Worm (Caenorhabditis elegans) whole organism, L4 larva: ENCODE measurements around the gene alg-4.

Experiments used
- F37D6.2 ChIP-seq: sonication (generic microtip); optimal IDR thresholded peaks from 2 replicates; lab custom pipeline; 2016; ENCODE audit warnings: mild to moderate bottlenecking, missing genetic modification characterization, missing compliant biosample characterization
- F49E8.2 ChIP-seq: sonication (generic microtip); optimal IDR thresholded peaks from 2 replicates; lab custom pipeline; 2016; ENCODE audit warnings: missing compliant biosample characterization, mild to moderate bottlenecking, missing genetic modification characterization, borderline replicate concordance
- R02D3.7 ChIP-seq: fragments of 150-350 bp; sonication (generic microtip); optimal IDR thresholded peaks from 3 replicates; lab custom pipeline; 2014; ENCODE audit warnings: missing biosample characterization, missing genetic modification characterization
- T26A8.4 ChIP-seq: fragments of 200-800 bp; sonication (Bioruptor generic); IDR thresholded peaks from 2 replicates; pipeline ENCODE4 v1.3.6; 2022; ENCODE audit warnings: missing genetic modification characterization, missing compliant biosample characterization
- Y48G9A.11 ChIP-seq: fragments of 200-800 bp; sonication (Bioruptor generic); IDR thresholded peaks from 2 replicates; pipeline ENCODE4 v1.3.6; 2022; ENCODE audit warnings: missing genetic modification reagents, missing genetic modification characterization, missing compliant biosample characterization
- aly-2 ChIP-seq: sonication (generic microtip); optimal IDR thresholded peaks from 2 replicates; lab custom pipeline; 2018; ENCODE audit warnings: missing biosample characterization, missing genetic modification characterization
- ceh-28 ChIP-seq: fragments of 150-350 bp; optimal IDR thresholded peaks from 2 replicates; lab custom pipeline; 2014; ENCODE audit warnings: missing biosample characterization, missing genetic modification reagents, missing genetic modification characterization
- ceh-32 ChIP-seq: sonication (generic microtip); optimal IDR thresholded peaks from 2 replicates; lab custom pipeline; 2016; ENCODE audit warnings: mild to moderate bottlenecking, missing genetic modification characterization, missing compliant biosample characterization; ENCODE audit not compliant: poor library complexity
- ceh-62 ChIP-seq: sonication (generic microtip); optimal IDR thresholded peaks from 2 replicates; lab custom pipeline; 2017; ENCODE audit warnings: missing biosample characterization, missing genetic modification characterization
- ces-1 ChIP-seq: fragments of 150-350 bp; sonication (generic microtip); optimal IDR thresholded peaks from 4 replicates; lab custom pipeline; 2014; ENCODE audit warnings: missing biosample characterization, missing genetic modification reagents, missing genetic modification characterization
- cey-2 ChIP-seq: sonication (generic microtip); optimal IDR thresholded peaks from 3 replicates; lab custom pipeline; 2017; ENCODE audit warnings: missing genetic modification characterization, mild to moderate bottlenecking, missing compliant biosample characterization, antibody characterized with exemption, borderline replicate concordance; ENCODE audit not compliant: insufficient read depth
- daf-8 ChIP-seq: fragments of 200-800 bp; sonication (Bioruptor generic); IDR thresholded peaks from 2 replicates; pipeline ENCODE4 v1.3.6; 2022; ENCODE audit warnings: missing genetic modification characterization, missing compliant biosample characterization
- dmd-6 ChIP-seq: fragments of 200-800 bp; sonication (Bioruptor generic); IDR thresholded peaks from 2 replicates; pipeline ENCODE4 v1.3.6; 2022; ENCODE audit warnings: missing genetic modification reagents, missing genetic modification characterization, missing compliant biosample characterization
- dmd-9 ChIP-seq: fragments of 200-800 bp; sonication (Bioruptor generic); IDR thresholded peaks from 2 replicates; pipeline ENCODE4 v1.3.6; 2022; ENCODE audit warnings: missing genetic modification reagents, missing genetic modification characterization, missing compliant biosample characterization
- dpl-1 ChIP-seq: fragments of 150-350 bp; optimal IDR thresholded peaks from 2 replicates; lab custom pipeline; 2014; ENCODE audit warnings: missing biosample characterization, missing genetic modification reagents, missing genetic modification characterization
- egl-27 ChIP-seq: sonication (generic microtip); optimal IDR thresholded peaks from 3 replicates; lab custom pipeline; 2017; ENCODE audit warnings: missing biosample characterization, missing genetic modification reagents, missing genetic modification characterization
- egl-43 ChIP-seq: fragments of 200-800 bp; sonication (Bioruptor generic); IDR thresholded peaks from 2 replicates; pipeline ENCODE4 v1.3.6; 2022; ENCODE audit warnings: missing genetic modification reagents, missing genetic modification characterization, missing compliant biosample characterization
- fkh-10 ChIP-seq: fragments of 150-350 bp; optimal IDR thresholded peaks from 2 replicates; lab custom pipeline; 2014; ENCODE audit warnings: missing biosample characterization, missing genetic modification reagents, missing genetic modification characterization
- hif-1 ChIP-seq, 2 experiments: sonication (generic microtip); optimal IDR thresholded peaks; 2 replicates each; lab custom pipeline; 2016 to 2017; ENCODE audit warnings: missing compliant biosample characterization in 2 of 2, missing genetic modification characterization in 2 of 2, missing genetic modification reagents in 2 of 2, missing genotype in 2 of 2, mild to moderate bottlenecking in 1 of 2
- hlh-11 ChIP-seq: fragments of 200-800 bp; sonication (Bioruptor generic); optimal IDR thresholded peaks from 2 replicates; lab custom pipeline; 2018; ENCODE audit warnings: mild to moderate bottlenecking, missing genetic modification characterization, missing compliant biosample characterization
- hlh-30 ChIP-seq: sonication (generic microtip); optimal IDR thresholded peaks from 2 replicates; lab custom pipeline; 2017; ENCODE audit warnings: antibody characterized with exemption, mild to moderate bottlenecking, missing genetic modification characterization, missing compliant biosample characterization; ENCODE audit not compliant: insufficient read depth
- hmg-1.1 ChIP-seq: fragments of 200-800 bp; sonication (Bioruptor generic); IDR thresholded peaks from 2 replicates; pipeline ENCODE4 v1.3.6; 2022; ENCODE audit warnings: missing genetic modification reagents, missing genetic modification characterization, missing compliant biosample characterization
- lim-7 ChIP-seq: fragments of 200-800 bp; sonication (Bioruptor generic); IDR thresholded peaks from 2 replicates; pipeline ENCODE4 v1.3.6; 2022; ENCODE audit warnings: missing genetic modification characterization, missing compliant biosample characterization
- lin-13 ChIP-seq: fragments of 150-350 bp; optimal IDR thresholded peaks from 2 replicates; lab custom pipeline; 2014; ENCODE audit warnings: missing biosample characterization, missing genetic modification reagents, missing genetic modification characterization
- lsy-2 ChIP-seq, 2 experiments: fragments of 150-350 bp in 1 of 2; sonication (generic microtip) in 1 of 2; optimal IDR thresholded peaks; 2 replicates each; lab custom pipeline; 2014 to 2017; ENCODE audit warnings: missing biosample characterization in 2 of 2, missing genetic modification characterization in 2 of 2
- madf-5 ChIP-seq, 2 experiments: fragments of 200-800 bp; sonication (Bioruptor generic); IDR thresholded peaks; 2 replicates each; pipeline ENCODE4 v1.3.6; 2022; ENCODE audit warnings: missing compliant biosample characterization in 2 of 2, missing genetic modification characterization in 2 of 2
- mep-1 ChIP-seq: fragments of 150-350 bp; sonication (generic microtip); optimal IDR thresholded peaks from 3 replicates; lab custom pipeline; 2014; ENCODE audit warnings: missing biosample characterization, missing genetic modification characterization
- mes-2 ChIP-seq: sonication (generic microtip); optimal IDR thresholded peaks from 2 replicates; lab custom pipeline; 2016; ENCODE audit warnings: missing genotype, mild to moderate bottlenecking, missing genetic modification characterization, missing compliant biosample characterization; ENCODE audit not compliant: poor library complexity, severe bottlenecking
- mxl-3 ChIP-seq: fragments of 200-800 bp; sonication (Bioruptor generic); optimal IDR thresholded peaks from 2 replicates; lab custom pipeline; 2018; ENCODE audit warnings: mild to moderate bottlenecking, missing genetic modification characterization, missing compliant biosample characterization
- nhr-11 ChIP-seq: fragments of 150-350 bp; optimal IDR thresholded peaks from 2 replicates; lab custom pipeline; 2014; ENCODE audit warnings: missing biosample characterization, missing genetic modification characterization
- nhr-25 ChIP-seq: sonication (generic microtip); optimal IDR thresholded peaks from 2 replicates; lab custom pipeline; 2017; ENCODE audit warnings: missing genetic modification characterization, mild to moderate bottlenecking, missing compliant biosample characterization, antibody characterized with exemption, moderate library complexity, borderline replicate concordance; ENCODE audit not compliant: insufficient read depth
- nhr-42 ChIP-seq: fragments of 200-800 bp; sonication (Bioruptor generic); IDR thresholded peaks from 2 replicates; pipeline ENCODE4 v1.3.6; 2022; ENCODE audit warnings: missing genetic modification characterization, missing compliant biosample characterization
- nhr-6 ChIP-seq: fragments of 150-350 bp; optimal IDR thresholded peaks from 2 replicates; lab custom pipeline; 2014; ENCODE audit warnings: missing biosample characterization, missing genetic modification characterization
- rbr-2 ChIP-seq: sonication (generic microtip); optimal IDR thresholded peaks from 2 replicates; lab custom pipeline; 2016; ENCODE audit warnings: missing genotype, missing genetic modification characterization, missing compliant biosample characterization
- sdz-12 ChIP-seq: fragments of 200-800 bp; sonication (Bioruptor generic); optimal IDR thresholded peaks from 2 replicates; lab custom pipeline; 2018; ENCODE audit warnings: mild to moderate bottlenecking, missing genetic modification characterization, missing compliant biosample characterization
- spr-3 ChIP-seq: fragments of 200-800 bp; sonication (Bioruptor generic); optimal IDR thresholded peaks from 2 replicates; lab custom pipeline; 2018; ENCODE audit warnings: mild to moderate bottlenecking, missing genetic modification characterization, missing compliant biosample characterization
- tra-1 ChIP-seq: fragments of 200-800 bp; sonication (Bioruptor generic); IDR thresholded peaks from 2 replicates; pipeline ENCODE4 v1.3.6; 2022; ENCODE audit warnings: missing genetic modification reagents, missing genetic modification characterization, missing compliant biosample characterization
- unc-62 ChIP-seq, 3 experiments: fragments of 150-350 bp in 1 of 3; sonication (generic microtip); optimal IDR thresholded peaks in 2 of 3; peaks in 1 of 3; 1 replicate in 1 of 3; 2 replicates in 2 of 3; lab custom pipeline; 2014 to 2017; ENCODE audit warnings: missing biosample characterization in 3 of 3, missing genetic modification characterization in 3 of 3, missing genetic modification reagents in 3 of 3, missing genotype in 1 of 3
- zip-11 ChIP-seq: fragments of 200-800 bp; sonication (Bioruptor generic); IDR thresholded peaks from 2 replicates; pipeline ENCODE4 v1.3.6; 2022; ENCODE audit warnings: missing genetic modification characterization, missing compliant biosample characterization
- ztf-11 ChIP-seq: fragments of 150-350 bp; optimal IDR thresholded peaks from 2 replicates; lab custom pipeline; 2014; ENCODE audit warnings: missing biosample characterization, missing genetic modification characterization

Gene alg-4

DNA sequence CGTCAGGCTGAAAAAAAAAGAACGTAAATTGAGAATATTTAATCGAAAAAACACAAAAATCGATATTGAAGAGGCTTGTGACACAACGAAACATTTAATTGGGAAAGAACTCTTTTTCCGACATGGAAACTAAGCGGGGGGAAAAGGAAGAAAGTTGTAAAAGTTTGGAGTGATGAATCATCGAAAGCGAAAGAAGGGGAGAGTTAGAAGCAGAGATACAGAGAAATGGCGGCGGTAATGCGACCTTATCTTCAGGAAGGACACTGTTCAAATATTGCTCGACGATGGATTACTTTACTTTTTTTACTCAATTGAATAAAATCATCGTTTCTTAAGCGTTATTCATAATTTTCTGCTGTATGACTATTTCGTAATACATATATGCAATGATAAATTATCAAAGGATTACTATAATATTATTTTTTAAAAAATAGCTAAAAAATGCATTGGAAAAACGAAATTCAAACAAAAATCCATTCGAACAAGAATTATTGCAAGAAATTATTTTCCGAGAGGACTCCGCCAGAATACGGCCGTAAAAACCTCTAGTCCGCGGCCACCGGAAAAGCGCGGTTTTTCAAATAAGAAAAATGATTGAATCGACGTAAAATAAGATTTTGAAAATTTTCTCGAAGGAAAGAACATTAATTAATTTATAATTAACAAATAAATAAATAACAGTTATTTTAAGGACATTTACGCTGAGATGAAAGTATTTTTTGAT, 23.3 kb downstream of the alg-4 start, which contains the start of gene dhhc-4 (continued):
- TF ChIP-seq hif-1 (tag; optimal IDR thresholded peaks at IDR 0.05; lab: Kevin White, UChicago), result peak in 1 of 2 experiments; percentile 91
- TF ChIP-seq Y48G9A.11, result peak; percentile 54; the same call in 1 of the 2 replicates
- no peak for TF ChIP-seq F49E8.2
- peak; percentile 51 for TF ChIP-seq rbr-2 (tag; lab: Kevin White, UChicago)
- TF ChIP-seq ceh-32 (tag; lab: Kevin White, UChicago), result peak; percentile 19
- peak; percentile 54 for TF ChIP-seq sdz-12 (GFP tag; lab: Kevin White, UChicago)
- peak; percentile 94 for TF ChIP-seq dpl-1 (GFP tag; lab: Kevin White, UChicago)
- TF ChIP-seq egl-43 (GFP tag; lab: Robert Waterston, UW), result no peak
- peak; percentile 48 for TF ChIP-seq mep-1
- TF ChIP-seq nhr-6 (tag; lab: Kevin White, UChicago), result peak; percentile 71
- TF ChIP-seq unc-62 (GFP tag; optimal IDR thresholded peaks at IDR 0.05 in 1 of 2; lab: Kevin White, UChicago), result peak in 1 of 2 experiments; percentile 59
- no peak for TF ChIP-seq unc-62 (tag; optimal IDR thresholded peaks at IDR 0.05; lab: Kevin White, UChicago)
- peak; percentile 19 for TF ChIP-seq F37D6.2 (tag; lab: Kevin White, UChicago)
- peak; percentile 99 for TF ChIP-seq mes-2 (tag; lab: Kevin White, UChicago)
- TF ChIP-seq dmd-9, result peak; percentile 79

DNA sequence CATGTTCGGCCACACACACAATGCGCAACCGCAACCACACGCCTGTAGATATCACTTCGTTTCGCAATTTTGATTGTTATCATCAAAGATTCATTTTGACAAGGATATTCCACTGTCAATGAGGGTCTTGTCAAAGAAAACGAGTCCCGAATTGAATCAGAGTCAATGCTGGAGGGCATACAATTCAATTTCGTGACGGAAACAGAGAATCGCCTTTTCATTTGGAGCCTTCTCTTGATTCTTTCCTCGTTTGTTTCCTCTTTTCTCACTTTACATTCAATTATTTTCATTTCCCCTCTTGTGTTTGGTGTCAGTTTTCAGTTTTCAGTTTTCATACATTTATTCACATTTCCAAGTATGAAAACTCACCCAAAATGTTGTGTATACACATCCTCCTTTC, 23.9 kb downstream of the alg-4 start:
- TF ChIP-seq R02D3.7 (tag; lab: Kevin White, UChicago), result no peak
- TF ChIP-seq ceh-62 (tag; lab: Kevin White, UChicago), result no peak
- no peak for TF ChIP-seq lin-13 (GFP tag; lab: Kevin White, UChicago)
- peak; percentile 12 for TF ChIP-seq mxl-3 (GFP tag; lab: Kevin White, UChicago)
- peak; percentile 51 for TF ChIP-seq ces-1 (GFP tag; lab: Kevin White, UChicago)
- TF ChIP-seq spr-3 (GFP tag; lab: Kevin White, UChicago), result no peak
- no peak for TF ChIP-seq rbr-2 (tag; lab: Kevin White, UChicago)
- TF ChIP-seq dmd-6 (GFP tag; lab: Robert Waterston, UW), result 0 out of 2 replicates have a peak, but pooled peaks have one; percentile 16
- TF ChIP-seq zip-11 (GFP tag; lab: Robert Waterston, UW), result no peak
- TF ChIP-seq hlh-30 (tag; lab: Kevin White, UChicago), result peak; percentile 10
- peak; percentile 22 for TF ChIP-seq fkh-10
- TF ChIP-seq ztf-11 (tag; lab: Kevin White, UChicago), result no peak
- TF ChIP-seq egl-43 (GFP tag; lab: Robert Waterston, UW), result no peak

DNA sequence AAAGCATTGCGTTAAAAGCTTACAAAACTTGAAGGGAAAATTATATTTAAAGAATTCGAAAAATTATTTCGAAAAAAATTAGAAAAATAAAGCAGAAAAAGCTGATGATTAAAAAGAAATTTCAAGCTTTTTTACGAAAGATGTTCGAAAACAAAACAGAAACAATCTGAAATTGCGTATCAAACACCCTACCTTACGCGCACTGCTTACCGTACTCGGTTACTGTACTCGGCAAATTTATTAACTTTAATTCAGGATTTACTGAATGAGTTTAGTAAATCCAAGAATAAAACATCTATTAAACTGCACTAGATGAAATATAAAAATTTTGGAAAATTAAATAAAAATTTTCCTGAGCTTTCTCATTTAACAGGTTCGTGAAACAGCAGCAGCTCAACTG, 28.8 kb downstream of the alg-4 start:
- TF ChIP-seq lsy-2 (tag; optimal IDR thresholded peaks at IDR 0.05; lab: Kevin White, UChicago), result peak in 1 of 2 experiments; percentile 56
- TF ChIP-seq hlh-11, result no peak

DNA sequence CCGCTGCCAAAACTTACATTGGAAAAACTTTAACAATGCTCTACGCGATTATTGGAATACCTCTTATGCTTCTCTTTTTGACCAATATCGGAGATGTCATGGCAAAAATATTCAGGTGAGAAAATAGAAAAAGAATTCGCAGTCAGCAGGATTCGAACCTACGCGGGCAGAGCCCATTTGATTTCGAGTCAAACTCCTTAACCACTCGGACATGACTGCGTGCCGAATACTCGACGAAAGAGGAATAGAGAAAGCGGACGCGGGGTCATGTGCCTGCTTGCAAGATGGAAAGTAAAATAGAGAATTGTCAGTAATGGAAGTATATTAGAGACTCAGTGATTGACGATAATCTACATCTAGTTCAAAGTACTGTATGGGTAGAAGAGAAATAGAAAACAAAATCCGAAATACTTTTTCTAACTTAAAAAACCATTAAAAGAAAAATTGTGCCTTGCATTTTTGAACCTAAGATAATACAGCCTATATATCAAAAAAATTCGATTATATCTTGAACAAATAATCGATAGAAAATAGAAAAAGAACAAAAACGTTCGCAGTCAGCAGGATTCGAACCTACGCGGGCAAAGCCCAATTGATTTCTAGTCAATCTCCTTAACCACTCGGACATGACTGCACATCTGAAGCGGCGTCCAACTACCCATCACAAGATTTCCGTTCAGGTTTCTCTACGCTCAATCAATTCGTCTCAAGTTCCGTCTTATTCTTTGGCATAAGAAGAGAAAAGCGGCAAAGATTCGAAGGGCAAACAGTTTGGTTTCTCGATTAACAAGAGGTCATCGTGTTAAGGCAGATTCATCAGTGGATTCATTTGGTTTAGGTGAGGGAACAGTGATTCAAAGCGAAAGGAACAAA, 29.5 kb downstream of the alg-4 start:
- no peak for TF ChIP-seq nhr-25
- peak; percentile 73 for TF ChIP-seq rbr-2 (tag; lab: Kevin White, UChicago)
- no peak for TF ChIP-seq ceh-62 (tag; lab: Kevin White, UChicago)
- TF ChIP-seq nhr-11 (tag; lab: Kevin White, UChicago), result peak; percentile 5
- no peak for TF ChIP-seq ces-1 (GFP tag; lab: Kevin White, UChicago)
- no peak for TF ChIP-seq cey-2 (tag; lab: Kevin White, UChicago)
- peak; percentile 83 for TF ChIP-seq T26A8.4 (GFP tag; lab: Robert Waterston, UW)
- TF ChIP-seq daf-8 (GFP tag; lab: Robert Waterston, UW), result no peak
- TF ChIP-seq R02D3.7 (tag; lab: Kevin White, UChicago), result no peak
- peak; percentile 55 to 71; a peak in 1 of 4 replicates for TF ChIP-seq madf-5 (GFP tag; IDR thresholded peaks at IDR 0.05; lab: Robert Waterston, UW)
- TF ChIP-seq tra-1 (GFP tag; lab: Robert Waterston, UW), result peak; percentile 84
- TF ChIP-seq aly-2 (tag; lab: Kevin White, UChicago), result no peak
- no peak for TF ChIP-seq ceh-28 (tag; lab: Kevin White, UChicago)
- no peak for TF ChIP-seq egl-27
- TF ChIP-seq hmg-1.1, result peak; percentile 85
- no peak for TF ChIP-seq ceh-32 (tag; lab: Kevin White, UChicago)
- peak; percentile 96 for TF ChIP-seq lim-7 (GFP tag; lab: Robert Waterston, UW)
- TF ChIP-seq F49E8.2, result peak; percentile 46
- TF ChIP-seq nhr-42 (GFP tag; lab: Robert Waterston, UW), result peak; percentile 67; the same call in 1 of the 2 replicates
